Fruit fly (Drosophila melanogaster) whole organism, wandering third instar larva: ENCODE results near the gene DENR.

Source experiments
- dmrt93B ChIP-seq: fragments of 200-800 bp; sonication (Bioruptor generic); optimal IDR thresholded peaks from 2 replicates; lab custom pipeline; 2018; ENCODE audit warnings: missing biosample characterization, mild to moderate bottlenecking, missing genetic modification characterization
- lola ChIP-seq: fragments of >200 bp; optimal IDR thresholded peaks from 2 replicates; lab custom pipeline; 2017; ENCODE audit warnings: missing biosample characterization, missing genetic modification characterization

DNA sequence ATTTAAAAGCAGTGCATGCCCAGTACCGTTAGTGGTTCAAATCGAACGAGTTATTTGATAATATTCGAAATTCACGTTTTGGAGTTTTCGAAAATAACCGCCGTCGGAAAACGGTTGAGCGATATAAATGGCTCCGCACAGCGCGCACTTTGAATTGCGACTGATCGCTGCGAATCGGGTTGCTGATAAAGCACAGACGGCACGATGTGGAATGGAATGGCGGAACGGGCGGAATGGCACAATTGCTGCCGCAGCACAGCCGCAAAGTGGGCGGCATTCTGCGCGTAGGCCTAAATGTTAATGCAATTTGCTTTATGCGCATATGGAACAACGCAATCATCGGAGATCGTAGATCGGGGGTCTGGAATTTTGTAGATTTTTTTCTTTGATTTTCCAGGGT is 11.7 kb downstream of the DENR start:
- TF ChIP-seq dmrt93B (GFP tag; lab: Kevin White, UChicago) (no peak), lola (no peak)
